Worm (Caenorhabditis elegans) whole organism, L4 larva: ENCODE data around the gene mlt-9.

Source experiments
- Y5F2A.4 ChIP-seq: fragments of 200-800 bp; sonication (Bioruptor generic); optimal IDR thresholded peaks from 2 replicates; lab custom pipeline; 2018; ENCODE audit warnings: mild to moderate bottlenecking, missing genetic modification characterization, missing compliant biosample characterization
- dpl-1 ChIP-seq: fragments of 150-350 bp; optimal IDR thresholded peaks from 2 replicates; lab custom pipeline; 2014; ENCODE audit warnings: missing biosample characterization, missing genetic modification reagents, missing genetic modification characterization
- fos-1 ChIP-seq: fragments of 150-350 bp; optimal IDR thresholded peaks from 2 replicates; lab custom pipeline; 2014; ENCODE audit warnings: missing biosample characterization, missing genetic modification characterization
- nhr-25 ChIP-seq: sonication (generic microtip); optimal IDR thresholded peaks from 2 replicates; lab custom pipeline; 2017; ENCODE audit warnings: missing genetic modification characterization, mild to moderate bottlenecking, missing compliant biosample characterization, antibody characterized with exemption, moderate library complexity, borderline replicate concordance; ENCODE audit not compliant: insufficient read depth
- skn-1 ChIP-seq: fragments of 150-350 bp; optimal IDR thresholded peaks from 2 replicates; lab custom pipeline; 2014; ENCODE audit warnings: missing biosample characterization, missing genetic modification characterization
- spr-1 ChIP-seq: sonication (generic microtip); optimal IDR thresholded peaks from 2 replicates; lab custom pipeline; 2016; ENCODE audit warnings: mild to moderate bottlenecking, missing genetic modification characterization, missing compliant biosample characterization
- ztf-11 ChIP-seq: fragments of 150-350 bp; optimal IDR thresholded peaks from 2 replicates; lab custom pipeline; 2014; ENCODE audit warnings: missing biosample characterization, missing genetic modification characterization

DNA sequence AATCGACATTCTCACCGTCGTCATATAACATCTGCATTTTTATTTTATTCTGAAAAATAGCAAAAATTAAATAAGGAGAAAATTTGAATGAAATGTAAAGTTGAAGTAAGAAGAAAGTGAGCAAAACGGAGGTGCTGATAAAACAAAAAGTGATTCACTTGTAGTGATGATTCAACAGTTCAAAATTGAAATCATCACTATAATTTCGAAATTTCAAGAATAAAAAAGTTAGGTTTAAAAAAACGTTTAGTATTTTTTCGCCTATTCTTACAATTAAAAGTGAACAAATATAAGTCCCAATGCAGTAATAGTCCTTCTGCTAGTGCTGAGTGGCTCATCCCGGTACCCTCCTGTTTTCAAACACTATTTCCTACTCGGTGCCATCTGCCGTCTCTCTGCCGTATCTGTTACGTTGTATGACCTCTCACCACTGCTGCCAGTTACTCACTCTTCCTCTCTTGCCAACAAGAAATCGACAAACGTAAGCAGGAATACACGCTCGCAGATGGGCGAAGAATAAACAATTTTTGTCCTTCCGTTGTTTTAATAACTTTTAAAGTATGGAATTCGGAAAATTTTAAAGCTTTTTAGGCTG, 7.1 kb downstream of the mlt-9 start, which contains the start of gene dhhc-1:
- TF ChIP-seq skn-1 (tag; lab: Kevin White, UChicago) (no peak), ztf-11 (tag; lab: Kevin White, UChicago) (no peak), spr-1 (tag; lab: Kevin White, UChicago) (no peak), nhr-25 (tag; lab: Kevin White, UChicago) (no peak), dpl-1 (GFP tag; lab: Kevin White, UChicago) (no peak), fos-1 (tag; lab: Kevin White, UChicago) (no peak), Y5F2A.4 (no peak)
